Fruit fly (Drosophila melanogaster) whole organism, embryonic: ENCODE measurements around the gene CG12106.

ENCODE experiments used
- B-H1 ChIP-seq: fragments of 200-800 bp; sonication (Bioruptor generic); IDR thresholded peaks from 3 replicates; pipeline ENCODE4 v1.3.6; 2022; ENCODE audit warnings: missing biosample characterization, missing genetic modification characterization
- CG10462 ChIP-seq: fragments of 200-800 bp; sonication (Bioruptor generic); optimal IDR thresholded peaks from 2 replicates; lab custom pipeline; 2016; ENCODE audit warnings: missing biosample characterization, missing genetic modification characterization
- CG10959 ChIP-seq: fragments of 200-800 bp; sonication (Bioruptor generic); IDR thresholded peaks from 2 replicates; pipeline ENCODE4 v1.3.6; 2022; ENCODE audit warnings: missing biosample characterization, missing genetic modification characterization
- CG12391 ChIP-seq: fragments of 200-800 bp; sonication (Bioruptor generic); optimal IDR thresholded peaks from 3 replicates; lab custom pipeline; 2018; ENCODE audit warnings: missing biosample characterization, mild to moderate bottlenecking, missing genetic modification characterization, moderate library complexity
- CG14710 ChIP-seq: fragments of 200-800 bp; sonication (Bioruptor generic); optimal IDR thresholded peaks from 3 replicates; lab custom pipeline; 2019; ENCODE audit warnings: missing biosample characterization, mild to moderate bottlenecking, missing genetic modification characterization, moderate library complexity
- CG15073 ChIP-seq: fragments of 200-800 bp; sonication (Bioruptor generic); optimal IDR thresholded peaks from 2 replicates; lab custom pipeline; 2016; ENCODE audit warnings: missing biosample characterization, missing genetic modification characterization
- CG15601 ChIP-seq: fragments of 200-800 bp; sonication (Bioruptor generic); optimal IDR thresholded peaks from 3 replicates; lab custom pipeline; 2019; ENCODE audit warnings: missing biosample characterization, mild to moderate bottlenecking, missing genetic modification characterization, moderate library complexity
- CG1602 ChIP-seq: fragments of 200-800 bp; sonication (Bioruptor generic); optimal IDR thresholded peaks from 3 replicates; lab custom pipeline; 2016; ENCODE audit warnings: missing biosample characterization, missing genetic modification characterization
- CG1647 ChIP-seq: fragments of 200-800 bp; sonication (Bioruptor generic); optimal IDR thresholded peaks from 3 replicates; lab custom pipeline; 2016; ENCODE audit warnings: missing biosample characterization, missing genetic modification characterization
- CG16863 ChIP-seq: fragments of 200-800 bp; sonication (Bioruptor generic); optimal IDR thresholded peaks from 3 replicates; lab custom pipeline; 2016; ENCODE audit warnings: missing biosample characterization, missing genetic modification characterization
- CG17361 ChIP-seq: fragments of 200-800 bp; sonication (Bioruptor generic); IDR thresholded peaks from 3 replicates; pipeline ENCODE4 v1.3.6; 2022; ENCODE audit warnings: missing biosample characterization, missing genetic modification characterization
- CG17385 ChIP-seq: fragments of 200-800 bp; sonication (Bioruptor generic); optimal IDR thresholded peaks from 3 replicates; lab custom pipeline; 2018; ENCODE audit warnings: missing biosample characterization, mild to moderate bottlenecking, missing genetic modification characterization
- CG17568 ChIP-seq: fragments of 200-800 bp; sonication (Bioruptor generic); optimal IDR thresholded peaks from 2 replicates; lab custom pipeline; 2018; ENCODE audit warnings: missing biosample characterization, mild to moderate bottlenecking, missing genetic modification characterization, moderate library complexity
- CG17912 ChIP-seq: fragments of 200-800 bp; sonication (Bioruptor generic); optimal IDR thresholded peaks from 2 replicates; lab custom pipeline; 2018; ENCODE audit warnings: missing biosample characterization, mild to moderate bottlenecking, missing genetic modification characterization
- CG2120 ChIP-seq: fragments of 200-800 bp; sonication (Bioruptor generic); optimal IDR thresholded peaks from 3 replicates; lab custom pipeline; 2016; ENCODE audit warnings: missing biosample characterization, missing genetic modification characterization
- CG2712 ChIP-seq: fragments of 200-800 bp; optimal IDR thresholded peaks from 3 replicates; lab custom pipeline; 2019; ENCODE audit warnings: missing biosample characterization, mild to moderate bottlenecking, missing genetic modification characterization, moderate library complexity
- CG34224 ChIP-seq: fragments of 200-800 bp; sonication (Bioruptor generic); IDR thresholded peaks from 3 replicates; pipeline ENCODE4 v1.3.6; 2022; ENCODE audit warnings: missing biosample characterization, missing genetic modification characterization; ENCODE audit not compliant: partially characterized antibody
- CG7556 ChIP-seq: fragments of 200-800 bp; sonication (Bioruptor generic); optimal IDR thresholded peaks from 2 replicates; lab custom pipeline; 2017; ENCODE audit warnings: missing biosample characterization, mild to moderate bottlenecking, missing genetic modification characterization
- CG8924 ChIP-seq: fragments of 200-800 bp; optimal IDR thresholded peaks from 3 replicates; lab custom pipeline; 2019; ENCODE audit warnings: missing biosample characterization, mild to moderate bottlenecking, missing genetic modification characterization, moderate library complexity
- CkIIα-i1 ChIP-seq: fragments of 200-800 bp; sonication (Bioruptor generic); IDR thresholded peaks from 2 replicates; pipeline ENCODE4 v1.3.6; 2022; ENCODE audit warnings: missing biosample characterization, missing genetic modification characterization
- E2f1 ChIP-seq: fragments of 200-800 bp; sonication (Bioruptor generic); IDR thresholded peaks from 2 replicates; pipeline ENCODE4 v1.3.6; 2022; ENCODE audit warnings: missing biosample characterization, missing genetic modification characterization
- Fer1 ChIP-seq: fragments of 200-800 bp; sonication (Bioruptor generic); optimal IDR thresholded peaks from 2 replicates; lab custom pipeline; 2017; ENCODE audit warnings: missing biosample characterization, mild to moderate bottlenecking, missing genetic modification characterization
- Fer3 ChIP-seq: fragments of 200-800 bp; sonication (Bioruptor generic); optimal IDR thresholded peaks from 2 replicates; lab custom pipeline; 2018; ENCODE audit warnings: missing biosample characterization, mild to moderate bottlenecking, missing genetic modification characterization, moderate library complexity
- NC2β ChIP-seq: fragments of 200-800 bp; sonication (Bioruptor generic); optimal IDR thresholded peaks from 2 replicates; lab custom pipeline; 2016; ENCODE audit warnings: missing biosample characterization, missing genetic modification characterization
- Nf-YC ChIP-seq: fragments of 200-800 bp; optimal IDR thresholded peaks from 3 replicates; lab custom pipeline; 2019; ENCODE audit warnings: missing biosample characterization, mild to moderate bottlenecking, missing genetic modification characterization, moderate library complexity
- NfI ChIP-seq: fragments of 200-800 bp; sonication (Bioruptor generic); optimal IDR thresholded peaks from 3 replicates; lab custom pipeline; 2018; ENCODE audit warnings: missing biosample characterization, mild to moderate bottlenecking, missing genetic modification characterization, moderate library complexity
- Sox102F ChIP-seq: fragments of 200-800 bp; sonication (Bioruptor generic); optimal IDR thresholded peaks from 2 replicates; lab custom pipeline; 2018; ENCODE audit warnings: missing biosample characterization, mild to moderate bottlenecking, missing genetic modification characterization, moderate library complexity
- Taf1 ChIP-seq: fragments of 200-800 bp; sonication (Bioruptor generic); IDR thresholded peaks from 2 replicates; pipeline ENCODE4 v1.3.6; 2022; ENCODE audit warnings: missing biosample characterization, missing genetic modification characterization
- Tbp ChIP-seq: fragments of >200 bp; optimal IDR thresholded peaks from 2 replicates; lab custom pipeline; 2018; ENCODE audit warnings: missing biosample characterization, missing genetic modification characterization
- ase ChIP-seq: fragments of 200-800 bp; sonication (Bioruptor generic); IDR thresholded peaks from 3 replicates; pipeline ENCODE4 v1.3.6; 2022; ENCODE audit warnings: missing biosample characterization, missing genetic modification characterization
- ash1 ChIP-seq: fragments of 200-800 bp; sonication (Bioruptor generic); optimal IDR thresholded peaks from 2 replicates; lab custom pipeline; 2018; ENCODE audit warnings: missing biosample characterization, mild to moderate bottlenecking, missing genetic modification characterization
- bbx ChIP-seq: fragments of 200-800 bp; sonication (Bioruptor generic); IDR thresholded peaks from 2 replicates; pipeline ENCODE4 v1.3.6; 2022; ENCODE audit warnings: missing biosample characterization, missing genetic modification characterization; ENCODE audit not compliant: partially characterized antibody
- cato ChIP-seq: fragments of 200-800 bp; sonication (Bioruptor generic); optimal IDR thresholded peaks from 2 replicates; lab custom pipeline; 2016; ENCODE audit warnings: missing biosample characterization, missing genetic modification characterization, borderline replicate concordance
- caup ChIP-seq: fragments of 200-800 bp; sonication (Bioruptor generic); optimal IDR thresholded peaks from 3 replicates; lab custom pipeline; 2017; ENCODE audit warnings: missing biosample characterization, mild to moderate bottlenecking, missing genetic modification characterization, moderate library complexity; ENCODE audit not compliant: severe bottlenecking
- chinmo ChIP-seq: fragments of 200-800 bp; sonication (Bioruptor generic); IDR thresholded peaks from 4 replicates; pipeline ENCODE4 v1.3.6; 2022; ENCODE audit warnings: missing biosample characterization, missing genetic modification characterization; ENCODE audit not compliant: partially characterized antibody
- dysf ChIP-seq: fragments of 200-800 bp; sonication (Bioruptor generic); IDR thresholded peaks from 3 replicates; pipeline ENCODE4 v1.3.6; 2022; ENCODE audit warnings: missing biosample characterization, missing genetic modification characterization
- exex ChIP-seq: fragments of 200-800 bp; sonication (Bioruptor generic); optimal IDR thresholded peaks from 4 replicates; lab custom pipeline; 2018; ENCODE audit warnings: missing biosample characterization, mild to moderate bottlenecking, missing genetic modification characterization, moderate library complexity
- fd96Cb ChIP-seq: fragments of 200-800 bp; sonication (Bioruptor generic); optimal IDR thresholded peaks from 2 replicates; lab custom pipeline; 2018; ENCODE audit warnings: missing biosample characterization, mild to moderate bottlenecking, missing genetic modification characterization, moderate library complexity
- fu2 ChIP-seq: fragments of 200-800 bp; sonication (Bioruptor generic); optimal IDR thresholded peaks from 2 replicates; lab custom pipeline; 2016; ENCODE audit warnings: missing biosample characterization, missing genetic modification characterization
- gcm ChIP-seq: fragments of 200-800 bp; sonication (Bioruptor generic); optimal IDR thresholded peaks from 2 replicates; lab custom pipeline; 2019; ENCODE audit warnings: missing biosample characterization, mild to moderate bottlenecking, missing genetic modification characterization, moderate library complexity
- grau ChIP-seq: fragments of 200-800 bp; optimal IDR thresholded peaks from 3 replicates; lab custom pipeline; 2019; ENCODE audit warnings: missing biosample characterization, mild to moderate bottlenecking, missing genetic modification characterization, moderate library complexity
- hth ChIP-seq: fragments of >200 bp; optimal IDR thresholded peaks from 2 replicates; lab custom pipeline; 2017; ENCODE audit warnings: inconsistent platforms
- lbe ChIP-seq: fragments of 200-800 bp; sonication (Bioruptor generic); optimal IDR thresholded peaks from 2 replicates; lab custom pipeline; 2016; ENCODE audit warnings: missing biosample characterization, mild to moderate bottlenecking, missing genetic modification characterization
- nau ChIP-seq: fragments of 200-800 bp; sonication (Bioruptor generic); optimal IDR thresholded peaks from 3 replicates; lab custom pipeline; 2017; ENCODE audit warnings: missing biosample characterization, mild to moderate bottlenecking, missing genetic modification characterization, missing genetic modification reagents
- peb ChIP-seq: fragments of 200-800 bp; sonication (Bioruptor generic); IDR thresholded peaks from 2 replicates; pipeline ENCODE4 v1.3.6; 2022; ENCODE audit warnings: missing biosample characterization, missing genetic modification characterization
- salm ChIP-seq: fragments of 200-800 bp; sonication (Bioruptor generic); optimal IDR thresholded peaks from 2 replicates; lab custom pipeline; 2018; ENCODE audit warnings: missing biosample characterization, mild to moderate bottlenecking, missing genetic modification characterization
- sob ChIP-seq: fragments of 200-800 bp; sonication (Bioruptor generic); IDR thresholded peaks from 2 replicates; pipeline ENCODE4 v1.3.6; 2022; ENCODE audit warnings: missing biosample characterization, missing genetic modification characterization
- tin ChIP-seq: fragments of 200-800 bp; sonication (Bioruptor generic); optimal IDR thresholded peaks from 3 replicates; lab custom pipeline; 2016; ENCODE audit warnings: missing biosample characterization, missing genetic modification characterization
- tup ChIP-seq: fragments of 200-800 bp; sonication (Bioruptor generic); optimal IDR thresholded peaks from 2 replicates; lab custom pipeline; 2016; ENCODE audit warnings: missing biosample characterization, mild to moderate bottlenecking, missing genetic modification characterization, moderate library complexity
- wdn ChIP-seq: fragments of 200-800 bp; sonication (Bioruptor generic); IDR thresholded peaks from 2 replicates; pipeline ENCODE4 v1.3.6; 2022; ENCODE audit warnings: missing biosample characterization, missing genetic modification characterization

Gene CG12106

dm6 chrX:9152127-9152598, 41.5 kb upstream of the CG12106 start (continued):
- TF ChIP-seq B-H1 (GFP tag; lab: Robert Waterston, UW) (no peak), CkIIα-i1 (GFP tag; lab: Robert Waterston, UW) (no peak), caup (GFP tag; lab: Kevin White, UChicago) (no peak), ase (GFP tag; lab: Robert Waterston, UW) (0 out of 3 replicates have a peak, but pooled peaks have one; percentile 12), CG14710 (tag; lab: Kevin White, UChicago) (peak; percentile 15), sob (GFP tag; lab: Robert Waterston, UW) (peak; percentile 64; the same call in 1 of the 2 replicates), cato (GFP tag; lab: Kevin White, UChicago) (no peak), CG2120 (GFP tag; lab: Kevin White, UChicago) (peak; percentile 48), NfI (GFP tag; lab: Kevin White, UChicago) (peak; percentile 19), CG16863 (GFP tag; lab: Kevin White, UChicago) (no peak), NC2β (no peak), Tbp (no peak), CG12391 (tag; lab: Kevin White, UChicago) (peak; percentile 31), CG1647 (GFP tag; lab: Kevin White, UChicago) (no peak), tin (GFP tag; lab: Kevin White, UChicago) (no peak), CG7556 (GFP tag; lab: Kevin White, UChicago) (peak; percentile 32), nau (GFP tag; lab: Kevin White, UChicago) (no peak), grau (peak; percentile 44), Fer3 (tag; lab: Kevin White, UChicago) (no peak), CG17912 (no peak), E2f1 (GFP tag; lab: Robert Waterston, UW) (no peak), ash1 (GFP tag; lab: Kevin White, UChicago) (no peak), CG2712 (tag; lab: Kevin White, UChicago) (peak; percentile 24), bbx (GFP tag; lab: Robert Waterston, UW) (0 out of 2 replicates have a peak, but pooled peaks have one; percentile 25), gcm (GFP tag; lab: Kevin White, UChicago) (peak; percentile 39), hth (lab: Kevin White, UChicago) (no peak), CG10959 (GFP tag; lab: Robert Waterston, UW) (peak; percentile 71), CG17385 (GFP tag; lab: Kevin White, UChicago) (no peak), CG17361 (GFP tag; lab: Robert Waterston, UW) (0 out of 3 replicates have a peak, but pooled peaks have one; percentile 18), dysf (GFP tag; lab: Robert Waterston, UW) (peak; percentile 34; the same call in 1 of the 3 replicates), CG10462 (GFP tag; lab: Kevin White, UChicago) (no peak), CG34224 (no peak; the same call in 2 of the 3 replicates), fd96Cb (tag; lab: Kevin White, UChicago) (no peak), Fer1 (GFP tag; lab: Kevin White, UChicago) (peak; percentile 55), tup (no peak), CG17568 (GFP tag; lab: Kevin White, UChicago) (no peak), CG8924 (tag; lab: Kevin White, UChicago) (peak; percentile 31), Taf1 (no peak), CG1602 (no peak), lbe (peak; percentile 70), Nf-YC (tag; lab: Kevin White, UChicago) (peak; percentile 76), exex (tag; lab: Kevin White, UChicago) (peak; percentile 22), fu2 (GFP tag; lab: Kevin White, UChicago) (no peak), salm (no peak), CG15073 (no peak), CG15601 (peak; percentile 24), wdn (GFP tag; lab: Robert Waterston, UW) (peak; percentile 96), Sox102F (GFP tag; lab: Kevin White, UChicago) (no peak), chinmo (GFP tag; lab: Robert Waterston, UW) (peak; percentile 97), peb (no peak)
